Fruit fly (Drosophila melanogaster): Measurements from ENCODE around the gene CG4293.
A peak's percentile ranks its signal among the peaks of the same experiment; 100 is the strongest.

The CG4293 gene

dm6 chrX:529724-530603 is at the start of gene CG4293, which contains the start of gene Appl:
CG4293 (minus strand) TSS chrX:530291.
Appl (plus strand) TSS chrX:530501.
- TF ChIP-seq CG9948 (tag; optimal IDR thresholded peaks at IDR 0.05) (no peak), CG32121 (GFP tag; IDR thresholded peaks at IDR 0.05) (no peak), CG13204 (GFP tag; optimal IDR thresholded peaks at IDR 0.05) (no peak), Pif1A (GFP tag; optimal IDR thresholded peaks at IDR 0.05) (no peak), CG4496 (GFP tag; IDR thresholded peaks at IDR 0.05) (no peak), gl (tag; optimal IDR thresholded peaks at IDR 0.05) (no peak), CG15710 (tag; optimal IDR thresholded peaks at IDR 0.05) (no peak), CG17806 (tag; optimal IDR thresholded peaks at IDR 0.05) (no peak), CG14655 (GFP tag; optimal IDR thresholded peaks at IDR 0.05) (no peak), CG12605 (GFP tag; IDR thresholded peaks at IDR 0.05) (no peak), D1 (tag; optimal IDR thresholded peaks at IDR 0.05) (no peak), fd96Ca (GFP tag; IDR thresholded peaks at IDR 0.05) (no peak), CG34367 (tag; optimal IDR thresholded peaks at IDR 0.05) (no peak), CG8159 (tag; optimal IDR thresholded peaks at IDR 0.05) (no peak), CG10348 (GFP tag; IDR thresholded peaks at IDR 0.05) (no peak), EcR (GFP tag; optimal IDR thresholded peaks at IDR 0.05) (no peak), Pif1B (GFP tag; optimal IDR thresholded peaks at IDR 0.05) (no peak)

- TF ChIP-seq rn (GFP tag; IDR thresholded peaks at IDR 0.05), result no peak
- TF ChIP-seq CG8159 (tag; optimal IDR thresholded peaks at IDR 0.05), result no peak
- TF ChIP-seq CG4496 (GFP tag; IDR thresholded peaks at IDR 0.05), result no peak
- no peak for TF ChIP-seq gl (tag; optimal IDR thresholded peaks at IDR 0.05)
- TF ChIP-seq CG12605 (GFP tag; IDR thresholded peaks at IDR 0.05), result no peak
- no peak for TF ChIP-seq CG10348 (GFP tag; IDR thresholded peaks at IDR 0.05)
- TF ChIP-seq CG8301 (tag; optimal IDR thresholded peaks at IDR 0.05), result no peak
- TF ChIP-seq Ets98B (GFP tag; IDR thresholded peaks at IDR 0.05), result no peak
- no peak for TF ChIP-seq Pif1A (GFP tag; optimal IDR thresholded peaks at IDR 0.05)
- TF ChIP-seq CG34367 (tag; optimal IDR thresholded peaks at IDR 0.05), result no peak
- TF ChIP-seq EcR (GFP tag; optimal IDR thresholded peaks at IDR 0.05), result no peak
Measured at dm6 chrX:546372-547006, 16.4 kb upstream of the CG4293 start.

- TF ChIP-seq CG10348 (GFP tag; IDR thresholded peaks at IDR 0.05), result no peak
- TF ChIP-seq D1 (tag; optimal IDR thresholded peaks at IDR 0.05), result no peak
- TF ChIP-seq Pif1A (GFP tag; optimal IDR thresholded peaks at IDR 0.05), result no peak
- no peak for TF ChIP-seq CG15710 (tag; optimal IDR thresholded peaks at IDR 0.05)
- no peak for TF ChIP-seq CG8159 (tag; optimal IDR thresholded peaks at IDR 0.05)
- TF ChIP-seq fd96Ca (GFP tag; IDR thresholded peaks at IDR 0.05), result no peak
- TF ChIP-seq rn (GFP tag; IDR thresholded peaks at IDR 0.05), result no peak
- TF ChIP-seq CG17806 (tag; optimal IDR thresholded peaks at IDR 0.05), result no peak
- TF ChIP-seq CG4496 (GFP tag; IDR thresholded peaks at IDR 0.05), result no peak
- no peak for TF ChIP-seq CG9948 (tag; optimal IDR thresholded peaks at IDR 0.05)
- no peak for TF ChIP-seq gl (tag; optimal IDR thresholded peaks at IDR 0.05)
- TF ChIP-seq Pif1B (GFP tag; optimal IDR thresholded peaks at IDR 0.05), result no peak
- no peak for TF ChIP-seq Ets98B (GFP tag; IDR thresholded peaks at IDR 0.05)
- TF ChIP-seq CG32121 (GFP tag; IDR thresholded peaks at IDR 0.05), result no peak
- no peak for TF ChIP-seq Snoo (tag; optimal IDR thresholded peaks at IDR 0.05)
- no peak for TF ChIP-seq CG8301 (tag; optimal IDR thresholded peaks at IDR 0.05)
- no peak for TF ChIP-seq CG12605 (GFP tag; IDR thresholded peaks at IDR 0.05)
- no peak for TF ChIP-seq EcR (GFP tag; optimal IDR thresholded peaks at IDR 0.05)
Measured at dm6 chrX:542069-542468, 12.0 kb upstream of the CG4293 start.

dm6 chrX:526479-527071 is 3.5 kb downstream of the CG4293 start:
- no peak for TF ChIP-seq Ets98B (GFP tag; IDR thresholded peaks at IDR 0.05)

dm6 chrX:525610-526009 is 4.5 kb downstream of the CG4293 start:
- TF ChIP-seq CG12605 (GFP tag; IDR thresholded peaks at IDR 0.05) (no peak), fd96Ca (GFP tag; IDR thresholded peaks at IDR 0.05) (no peak)

- TF ChIP-seq CG8159 (tag; optimal IDR thresholded peaks at IDR 0.05) (peak; percentile 1), Pif1B (GFP tag; optimal IDR thresholded peaks at IDR 0.05) (no peak), CG4496 (GFP tag; IDR thresholded peaks at IDR 0.05) (0 out of 3 replicates have a peak, but pooled peaks have one; percentile 33), EcR (GFP tag; optimal IDR thresholded peaks at IDR 0.05) (no peak), CG32121 (GFP tag; IDR thresholded peaks at IDR 0.05) (no peak), Snoo (tag; optimal IDR thresholded peaks at IDR 0.05) (no peak), CG15710 (tag; optimal IDR thresholded peaks at IDR 0.05) (peak; percentile 4)
Measured at dm6 chrX:524331-524730, 5.8 kb downstream of the CG4293 start.
